Fruit fly (Drosophila melanogaster): ENCODE results near the gene dsh.

dm6 chrX:11319916-11320315 is 35.8 kb upstream of the dsh start:
- no peak for TF ChIP-seq Hr4 (GFP tag; optimal IDR thresholded peaks at IDR 0.05)
- TF ChIP-seq CG16779 (tag; optimal IDR thresholded peaks at IDR 0.05) = no peak
- TF ChIP-seq net (GFP tag; optimal IDR thresholded peaks at IDR 0.05) = no peak
- TF ChIP-seq CG3032 (tag; optimal IDR thresholded peaks at IDR 0.05) = no peak
